Fruit fly (Drosophila melanogaster) whole organism, wandering third instar larva: Measurements from ENCODE around the gene LeuRS-m.

ENCODE experiments used
- Abd-B ChIP-seq: fragments of >200 bp; optimal IDR thresholded peaks from 2 replicates; lab custom pipeline; 2017; ENCODE audit warnings: missing biosample characterization, missing genetic modification characterization
- CG32264 ChIP-seq: fragments of 200-800 bp; sonication (Bioruptor generic); optimal IDR thresholded peaks from 2 replicates; lab custom pipeline; 2016; ENCODE audit warnings: missing biosample characterization, missing genetic modification characterization
- CrebA ChIP-seq: fragments of 200-800 bp; sonication (Bioruptor generic); optimal IDR thresholded peaks from 2 replicates; lab custom pipeline; 2016; ENCODE audit warnings: missing biosample characterization, mild to moderate bottlenecking, missing genetic modification characterization, borderline replicate concordance
- Dfd ChIP-seq: fragments of >200 bp; optimal IDR thresholded peaks from 2 replicates; lab custom pipeline; 2017; ENCODE audit warnings: missing biosample characterization, missing genetic modification characterization
- Dif ChIP-seq: fragments of 200-275, 200-300 bp; sonication (Bioruptor generic); optimal IDR thresholded peaks from 2 replicates; lab custom pipeline; 2018; ENCODE audit warnings: missing biosample characterization, missing genetic modification characterization; ENCODE audit not compliant: partially characterized antibody
- HLH106 ChIP-seq: fragments of 200-800 bp; optimal IDR thresholded peaks from 3 replicates; lab custom pipeline; 2019; ENCODE audit warnings: missing biosample characterization, mild to moderate bottlenecking, missing genetic modification characterization, moderate library complexity
- Hnf4 ChIP-seq: fragments of 200-800 bp; sonication (Bioruptor generic); optimal IDR thresholded peaks from 2 replicates; lab custom pipeline; 2016; ENCODE audit warnings: missing biosample characterization, mild to moderate bottlenecking, missing genetic modification characterization
- Hr83 ChIP-seq: fragments of 200-300 bp; sonication (Bioruptor generic); optimal IDR thresholded peaks from 2 replicates; lab custom pipeline; 2016; ENCODE audit warnings: missing biosample characterization, mild to moderate bottlenecking, missing genetic modification characterization, moderate library complexity; ENCODE audit not compliant: poor library complexity, severe bottlenecking
- Jra ChIP-seq: sonication (Bioruptor generic); optimal IDR thresholded peaks from 2 replicates; lab custom pipeline; 2016; ENCODE audit warnings: missing biosample characterization, missing genetic modification characterization
- Mio ChIP-seq: sonication (Bioruptor generic); optimal IDR thresholded peaks from 2 replicates; lab custom pipeline; 2016; ENCODE audit warnings: missing biosample characterization, missing genetic modification characterization
- Myc ChIP-seq: fragments of >200 bp; optimal IDR thresholded peaks from 2 replicates; lab custom pipeline; 2017
- N ChIP-seq: fragments of >200 bp; optimal IDR thresholded peaks from 2 replicates; lab custom pipeline; 2018; ENCODE audit warnings: missing biosample characterization, missing external identifiers, missing genetic modification characterization
- OdsH ChIP-seq: fragments of 200-800 bp; sonication (Bioruptor generic); optimal IDR thresholded peaks from 2 replicates; lab custom pipeline; 2016; ENCODE audit warnings: missing biosample characterization, mild to moderate bottlenecking, missing genetic modification characterization
- Sp1 ChIP-seq: fragments of 200-800 bp; sonication (Bioruptor generic); optimal IDR thresholded peaks from 3 replicates; lab custom pipeline; 2019; ENCODE audit warnings: missing biosample characterization, mild to moderate bottlenecking, missing genetic modification characterization, moderate library complexity
- br ChIP-seq: fragments of 200-800 bp; sonication (Bioruptor generic); optimal IDR thresholded peaks from 2 replicates; lab custom pipeline; 2016; ENCODE audit warnings: missing biosample characterization, missing genetic modification characterization
- brk ChIP-seq: fragments of 200-800 bp; sonication (Bioruptor generic); optimal IDR thresholded peaks from 2 replicates; lab custom pipeline; 2016; ENCODE audit warnings: missing biosample characterization, mild to moderate bottlenecking, missing genetic modification characterization
- dl ChIP-seq, 2 experiments: fragments of 175-275, 200-275 bp in 1 of 2; fragments of 200-275 bp in 1 of 2; sonication (Bioruptor generic); optimal IDR thresholded peaks; lab custom pipeline; 2018; ENCODE audit warnings: mild to moderate bottlenecking in 2 of 2, missing biosample characterization in 2 of 2, missing genetic modification characterization in 2 of 2, moderate library complexity in 2 of 2; ENCODE audit not compliant: partially characterized antibody in 2 of 2, insufficient read depth in 1 of 2
- dmrt93B ChIP-seq: fragments of 200-800 bp; sonication (Bioruptor generic); optimal IDR thresholded peaks from 2 replicates; lab custom pipeline; 2018; ENCODE audit warnings: missing biosample characterization, mild to moderate bottlenecking, missing genetic modification characterization
- dsf ChIP-seq: sonication (Bioruptor generic); optimal IDR thresholded peaks from 2 replicates; lab custom pipeline; 2016; ENCODE audit warnings: missing biosample characterization, missing genetic modification characterization, borderline replicate concordance
- ey ChIP-seq: fragments of 200-800 bp; sonication (Bioruptor generic); optimal IDR thresholded peaks from 2 replicates; lab custom pipeline; 2016; ENCODE audit warnings: missing biosample characterization, missing genetic modification characterization
- foxo ChIP-seq, 2 experiments: fragments of 200-800 bp; sonication (Bioruptor generic); optimal IDR thresholded peaks; 2 replicates in 1 of 2; 3 replicates in 1 of 2; lab custom pipeline; 2016 to 2017; ENCODE audit warnings: missing biosample characterization in 2 of 2, missing genetic modification characterization in 2 of 2
- fru ChIP-seq: fragments of 200-800 bp; sonication (Bioruptor generic); optimal IDR thresholded peaks from 3 replicates; lab custom pipeline; 2016; ENCODE audit warnings: missing biosample characterization, mild to moderate bottlenecking, missing genetic modification characterization
- h ChIP-seq: fragments of 200-800 bp; sonication (Bioruptor generic); optimal IDR thresholded peaks from 3 replicates; lab custom pipeline; 2016; ENCODE audit warnings: missing biosample characterization, mild to moderate bottlenecking, missing genetic modification characterization
- jim ChIP-seq: fragments of 175-275, 200-325 bp; sonication (Bioruptor generic); optimal IDR thresholded peaks from 2 replicates; lab custom pipeline; 2016; ENCODE audit warnings: missing biosample characterization, mild to moderate bottlenecking, missing genetic modification characterization
- pan ChIP-seq: fragments of >200 bp; optimal IDR thresholded peaks from 2 replicates; lab custom pipeline; 2017
- rgr ChIP-seq: fragments of 200-800 bp; sonication (Bioruptor generic); optimal IDR thresholded peaks from 3 replicates; lab custom pipeline; 2016; ENCODE audit warnings: missing biosample characterization, mild to moderate bottlenecking, missing genetic modification characterization
- sage ChIP-seq: fragments of 200-800 bp; sonication (Bioruptor generic); optimal IDR thresholded peaks from 2 replicates; lab custom pipeline; 2016; ENCODE audit warnings: missing biosample characterization, mild to moderate bottlenecking, missing genetic modification characterization
- sv ChIP-seq: fragments of 200-800 bp; sonication (Bioruptor generic); optimal IDR thresholded peaks from 3 replicates; lab custom pipeline; 2016; ENCODE audit warnings: missing biosample characterization, missing genetic modification characterization
- tai ChIP-seq: sonication (Bioruptor generic); optimal IDR thresholded peaks from 2 replicates; lab custom pipeline; 2016; ENCODE audit warnings: missing biosample characterization, missing genetic modification characterization
- usp ChIP-seq: fragments of >200 bp; optimal IDR thresholded peaks from 2 replicates; lab custom pipeline; 2017; ENCODE audit warnings: missing biosample characterization, missing genetic modification characterization
- woc ChIP-seq: sonication (Bioruptor generic); optimal IDR thresholded peaks from 2 replicates; lab custom pipeline; 2016; ENCODE audit warnings: missing biosample characterization, mild to moderate bottlenecking, missing genetic modification characterization

The LeuRS-m gene

dm6 chr3L:4854153-4854552 lies 28.5 kb downstream of the LeuRS-m start:
- TF ChIP-seq OdsH (GFP tag; lab: Kevin White, UChicago) (no peak), fru (GFP tag; lab: Kevin White, UChicago) (peak; percentile 16), sage (GFP tag; lab: Kevin White, UChicago) (no peak), HLH106 (tag; lab: Kevin White, UChicago) (peak; percentile 58), foxo (GFP tag; optimal IDR thresholded peaks at IDR 0.05; lab: Kevin White, UChicago) (peak in 1 of 2 experiments; percentile 41), h (peak; percentile 30), Sp1 (peak; percentile 12), dmrt93B (GFP tag; lab: Kevin White, UChicago) (peak; percentile 24)
- TF ChIP-seq, all 38 proteins: peak for 6

dm6 chr3L:4855208-4855607 lies 29.6 kb downstream of the LeuRS-m start:
- no peak for TF ChIP-seq Abd-B (GFP tag; lab: Kevin White, UChicago)
- TF ChIP-seq ey: no peak
- TF ChIP-seq jim (GFP tag; lab: Kevin White, UChicago): no peak
- no peak for TF ChIP-seq Dfd (GFP tag; lab: Kevin White, UChicago)
- TF ChIP-seq HLH106 (tag; lab: Kevin White, UChicago): no peak
- no peak for TF ChIP-seq Hnf4 (GFP tag; lab: Kevin White, UChicago)
- TF ChIP-seq dsf (GFP tag; lab: Kevin White, UChicago): no peak
- TF ChIP-seq dmrt93B (GFP tag; lab: Kevin White, UChicago): no peak
- TF ChIP-seq h: no peak
- no peak for TF ChIP-seq Sp1
- no peak for TF ChIP-seq OdsH (GFP tag; lab: Kevin White, UChicago)
- no peak for TF ChIP-seq CG32264 (GFP tag; lab: Kevin White, UChicago)
- TF ChIP-seq Hr83 (GFP tag; lab: Kevin White, UChicago): no peak
- no peak for TF ChIP-seq CrebA (GFP tag; lab: Kevin White, UChicago)
- TF ChIP-seq brk (GFP tag; lab: Kevin White, UChicago): no peak
- TF ChIP-seq foxo (GFP tag; optimal IDR thresholded peaks at IDR 0.05; lab: Kevin White, UChicago): no peak
- TF ChIP-seq usp (GFP tag; lab: Kevin White, UChicago): no peak

- no peak for TF ChIP-seq Sp1
- no peak for TF ChIP-seq Jra (GFP tag; lab: Kevin White, UChicago)
- no peak for TF ChIP-seq rgr (GFP tag; lab: Kevin White, UChicago)
- no peak for TF ChIP-seq pan
- no peak for TF ChIP-seq woc
- TF ChIP-seq Myc (lab: Kevin White, UChicago): no peak
- no peak for TF ChIP-seq sv (GFP tag; lab: Kevin White, UChicago)
- TF ChIP-seq brk (GFP tag; lab: Kevin White, UChicago): no peak
- no peak for TF ChIP-seq N (GFP tag; lab: Kevin White, UChicago)
- TF ChIP-seq, all 38 proteins: peak for 0
Measured at dm6 chr3L:4860370-4860769, 34.7 kb downstream of the LeuRS-m start, which contains the start of gene CG32235. TSS of gene CG32235 (minus strand) at chr3L:4860470.

dm6 chr3L:4860969-4861368 lies 35.3 kb downstream of the LeuRS-m start, which contains the start of gene Dnah3:
TSS of gene Dnah3 (plus strand) at chr3L:4861269.
- TF ChIP-seq Myc (lab: Kevin White, UChicago): no peak
- TF ChIP-seq Hr83 (GFP tag; lab: Kevin White, UChicago): no peak
- no peak for TF ChIP-seq dl (GFP tag; optimal IDR thresholded peaks at IDR 0.05; lab: Kevin White, UChicago; ENCODE audit: insufficient read depth in 1 of 2, partially characterized antibody in 2 of 2)
- no peak for TF ChIP-seq Jra (GFP tag; lab: Kevin White, UChicago)
- no peak for TF ChIP-seq br (GFP tag; lab: Kevin White, UChicago)
- no peak for TF ChIP-seq Mio (GFP tag; lab: Kevin White, UChicago)
- no peak for TF ChIP-seq jim (GFP tag; lab: Kevin White, UChicago)
- TF ChIP-seq Dif (GFP tag; lab: Kevin White, UChicago): no peak
- TF ChIP-seq CG32264 (GFP tag; lab: Kevin White, UChicago): no peak
- no peak for TF ChIP-seq sv (GFP tag; lab: Kevin White, UChicago)
- TF ChIP-seq tai (GFP tag; lab: Kevin White, UChicago): no peak
- TF ChIP-seq, all 38 proteins: peak for 0
